Worm (Caenorhabditis elegans): Measurements from ENCODE around the gene ndnf-1.

ndnf-1 gene

DNA sequence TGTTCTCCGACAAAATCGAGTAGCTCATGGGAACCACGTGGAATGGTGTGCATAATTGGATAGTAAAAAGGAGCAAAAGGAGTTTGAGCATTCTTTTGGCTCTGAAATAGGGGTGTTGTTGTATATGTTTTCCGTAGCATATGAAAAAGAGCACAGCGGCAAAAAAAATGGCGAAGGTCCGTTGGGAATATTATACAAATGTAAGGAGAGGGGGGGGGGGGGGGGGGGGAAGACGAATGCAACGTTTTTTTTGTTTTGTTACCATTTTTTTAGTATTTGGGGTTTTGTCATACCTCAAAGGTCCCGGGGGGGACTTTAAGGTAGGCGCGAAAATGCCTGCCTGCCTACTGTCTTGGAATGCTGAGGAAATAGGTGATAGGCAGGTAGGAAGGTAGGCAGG is at the start of gene ndnf-1:
Gene ndnf-1, minus strand, starts transcription at position 101 of the 400 bp plus-strand sequence.
- TF ChIP-seq ceh-36 (tag; optimal IDR thresholded peaks at IDR 0.05) (no peak), tbx-11 (GFP tag; IDR thresholded peaks at IDR 0.05) (no peak), F13C5.2 (tag; optimal IDR thresholded peaks at IDR 0.05) (no peak), hnd-1 (tag; optimal IDR thresholded peaks at IDR 0.05) (no peak), scrt-1 (GFP tag; IDR thresholded peaks at IDR 0.05) (no peak)

DNA sequence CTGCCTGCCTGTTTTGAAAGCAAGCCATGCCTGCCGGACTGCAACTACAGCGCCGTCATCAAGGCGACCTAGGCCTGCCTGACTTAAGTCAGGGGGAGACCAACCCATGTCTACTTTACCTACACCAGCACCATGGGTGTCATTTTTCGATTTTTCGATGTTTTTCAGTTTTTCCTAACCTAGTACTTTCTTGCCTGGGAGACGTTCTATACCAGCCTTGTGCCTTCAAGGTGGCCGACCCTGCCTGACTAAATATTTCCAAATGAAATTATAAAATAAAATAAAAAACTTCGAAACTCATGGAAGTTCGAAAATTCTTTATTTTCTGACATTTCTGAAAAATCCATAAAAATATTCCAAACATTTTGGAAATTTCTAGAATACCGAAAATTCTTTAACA is 48.1 kb upstream of the ndnf-1 start:
- TF ChIP-seq ama-1 (optimal IDR thresholded peaks at IDR 0.05) (no peak), tra-4 (tag; optimal IDR thresholded peaks at IDR 0.05) (no peak), aly-1 (tag; optimal IDR thresholded peaks at IDR 0.05) (no peak)

DNA sequence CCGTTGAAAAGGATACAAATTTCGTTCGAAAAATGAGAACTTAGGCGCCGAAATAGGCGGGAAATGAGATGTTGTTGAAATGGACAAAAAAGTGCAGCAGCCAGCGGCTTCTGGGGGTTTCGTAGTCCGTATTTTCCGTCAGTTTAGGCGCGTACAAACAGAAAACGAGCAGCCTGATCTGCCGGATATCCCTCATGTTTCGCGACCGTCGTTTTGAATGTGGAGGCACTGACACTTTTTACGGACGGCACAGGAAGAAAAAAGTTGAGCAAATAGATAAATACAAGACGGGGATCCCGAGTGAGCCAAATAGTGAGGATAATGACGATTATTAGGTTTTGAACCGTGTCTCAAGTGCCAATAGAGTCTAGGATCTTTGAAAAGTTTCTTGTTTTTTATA is 47.5 kb upstream of the ndnf-1 start, which contains the start of gene Y67D8C.22:
Gene Y67D8C.22, minus strand, starts transcription at position 101 of the 400 bp plus-strand sequence.
- no peak for TF ChIP-seq aly-1 (tag; optimal IDR thresholded peaks at IDR 0.05)
- no peak for TF ChIP-seq F13C5.2 (tag; optimal IDR thresholded peaks at IDR 0.05)
- TF ChIP-seq ceh-13 (GFP tag; optimal IDR thresholded peaks at IDR 0.05): no peak
- no peak for TF ChIP-seq flt-1 (GFP tag; IDR thresholded peaks at IDR 0.05)
- no peak for TF ChIP-seq hmbx-1 (tag; optimal IDR thresholded peaks at IDR 0.05)
- no peak for TF ChIP-seq ets-7 (tag; optimal IDR thresholded peaks at IDR 0.05)
- TF ChIP-seq tra-4 (tag; optimal IDR thresholded peaks at IDR 0.05): no peak
- TF ChIP-seq pes-1 (GFP tag; IDR thresholded peaks at IDR 0.05): no peak
- TF ChIP-seq hmg-4 (GFP tag; optimal IDR thresholded peaks at IDR 0.05): no peak
- TF ChIP-seq scrt-1 (GFP tag; IDR thresholded peaks at IDR 0.05): no peak
- TF ChIP-seq hnd-1 (tag; optimal IDR thresholded peaks at IDR 0.05): no peak
- TF ChIP-seq B0310.2 (tag; optimal IDR thresholded peaks at IDR 0.05): no peak
- no peak for TF ChIP-seq sea-1 (GFP tag; conservative IDR thresholded peaks at IDR 0.05)
- no peak for TF ChIP-seq tbx-11 (GFP tag; IDR thresholded peaks at IDR 0.05)
- no peak for TF ChIP-seq tbx-37 (GFP tag; conservative IDR thresholded peaks at IDR 0.05)
- TF ChIP-seq ceh-36 (tag; optimal IDR thresholded peaks at IDR 0.05): no peak
- no peak for TF ChIP-seq ama-1 (optimal IDR thresholded peaks at IDR 0.05)

DNA sequence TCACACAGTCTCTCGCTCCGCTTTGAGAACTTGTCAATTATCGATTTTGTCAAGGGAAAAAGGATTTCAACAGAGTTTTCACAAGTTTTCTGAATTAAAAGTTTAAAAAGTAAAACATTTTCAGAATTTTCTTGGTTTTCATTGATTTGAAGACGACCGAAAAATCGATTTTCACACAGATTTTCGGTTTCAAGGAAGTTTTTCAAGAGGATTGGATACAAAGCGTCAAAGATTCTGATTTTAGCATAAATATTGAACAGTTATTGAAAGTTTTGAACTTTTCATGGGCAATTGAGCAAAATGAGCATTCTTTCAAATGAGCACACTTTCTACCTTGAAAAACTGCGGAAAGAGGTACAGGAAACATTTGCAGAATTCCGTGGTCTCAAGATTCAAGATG is 43.3 kb upstream of the ndnf-1 start, which contains the start of gene Y67D8C.2:
Gene Y67D8C.2, plus strand, starts transcription at position 301 of the 400 bp plus-strand sequence.
- no peak for TF ChIP-seq pes-1 (GFP tag; IDR thresholded peaks at IDR 0.05)
- no peak for TF ChIP-seq B0310.2 (tag; optimal IDR thresholded peaks at IDR 0.05)
- TF ChIP-seq sea-1 (GFP tag; conservative IDR thresholded peaks at IDR 0.05): no peak
- TF ChIP-seq ets-7 (tag; optimal IDR thresholded peaks at IDR 0.05): no peak
- TF ChIP-seq tbx-11 (GFP tag; IDR thresholded peaks at IDR 0.05): no peak
- TF ChIP-seq ceh-36 (tag; optimal IDR thresholded peaks at IDR 0.05): no peak
- TF ChIP-seq flt-1 (GFP tag; IDR thresholded peaks at IDR 0.05): no peak
- TF ChIP-seq hmbx-1 (tag; optimal IDR thresholded peaks at IDR 0.05): no peak
- TF ChIP-seq aly-1 (tag; optimal IDR thresholded peaks at IDR 0.05): no peak

DNA sequence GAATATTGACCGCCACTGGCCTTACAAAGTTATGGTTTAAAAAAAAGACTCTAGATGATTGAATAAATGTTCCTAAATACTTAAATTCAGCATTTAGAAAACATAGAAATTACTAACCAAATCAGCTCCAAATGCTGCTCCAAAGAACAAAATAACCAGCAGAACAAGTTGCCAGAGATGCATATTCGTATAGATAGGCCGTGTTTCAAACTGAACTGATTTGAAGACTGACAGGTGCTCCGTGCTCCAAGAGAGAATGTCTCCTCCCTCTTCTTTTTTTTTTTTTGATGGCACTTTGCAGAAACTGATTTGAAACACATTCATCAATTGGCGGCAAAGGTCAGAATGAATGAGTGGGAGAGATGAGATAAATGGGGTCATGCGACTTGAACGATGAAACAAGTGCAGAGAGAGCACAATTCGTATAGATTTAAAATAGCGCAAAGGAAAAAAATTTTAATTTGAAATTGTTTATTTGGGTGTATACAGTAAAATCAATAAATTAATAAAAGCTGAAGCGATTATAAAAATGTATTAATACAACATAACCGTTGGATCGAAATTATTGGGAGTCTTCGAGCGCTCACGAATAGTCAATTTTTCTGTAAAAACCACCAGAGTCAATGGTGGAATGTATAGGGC is 41.0 kb upstream of the ndnf-1 start, which contains the start of gene cpg-9:
Gene cpg-9, minus strand, starts transcription at position 592 of the 642 bp plus-strand sequence.
- TF ChIP-seq flt-1 (GFP tag; IDR thresholded peaks at IDR 0.05) (no peak), ceh-36 (tag; optimal IDR thresholded peaks at IDR 0.05) (no peak)

DNA sequence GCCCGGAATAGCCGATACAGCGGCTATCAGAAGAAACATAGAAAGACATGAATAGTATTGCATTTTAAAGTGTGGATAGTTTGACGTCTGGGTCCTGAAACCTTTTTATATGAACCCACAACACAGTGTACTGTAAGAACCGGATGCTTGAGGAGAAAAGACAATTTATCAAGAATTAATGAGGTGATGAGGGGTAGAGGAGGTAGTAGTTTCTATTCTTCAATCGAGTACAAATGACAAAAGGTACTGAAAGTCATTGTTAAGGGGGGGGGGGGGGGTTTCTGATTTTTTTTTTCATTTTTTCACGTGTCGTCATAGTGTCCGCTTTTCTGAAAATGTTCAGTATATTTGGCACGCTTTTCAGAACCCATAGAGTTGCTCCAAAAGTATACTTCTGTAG is 38.1 kb upstream of the ndnf-1 start, which contains the start of gene Y67D8C.7:
Gene Y67D8C.7, minus strand, starts transcription at position 101 of the 400 bp plus-strand sequence.
- TF ChIP-seq tbx-37 (GFP tag; conservative IDR thresholded peaks at IDR 0.05) (no peak), scrt-1 (GFP tag; IDR thresholded peaks at IDR 0.05) (no peak), hmbx-1 (tag; optimal IDR thresholded peaks at IDR 0.05) (no peak), ceh-13 (GFP tag; optimal IDR thresholded peaks at IDR 0.05) (no peak), ceh-36 (tag; optimal IDR thresholded peaks at IDR 0.05) (no peak), hnd-1 (tag; optimal IDR thresholded peaks at IDR 0.05) (no peak), hmg-4 (GFP tag; optimal IDR thresholded peaks at IDR 0.05) (no peak), flt-1 (GFP tag; IDR thresholded peaks at IDR 0.05) (no peak), ama-1 (optimal IDR thresholded peaks at IDR 0.05) (no peak), ets-7 (tag; optimal IDR thresholded peaks at IDR 0.05) (no peak), tra-4 (tag; optimal IDR thresholded peaks at IDR 0.05) (no peak)

DNA sequence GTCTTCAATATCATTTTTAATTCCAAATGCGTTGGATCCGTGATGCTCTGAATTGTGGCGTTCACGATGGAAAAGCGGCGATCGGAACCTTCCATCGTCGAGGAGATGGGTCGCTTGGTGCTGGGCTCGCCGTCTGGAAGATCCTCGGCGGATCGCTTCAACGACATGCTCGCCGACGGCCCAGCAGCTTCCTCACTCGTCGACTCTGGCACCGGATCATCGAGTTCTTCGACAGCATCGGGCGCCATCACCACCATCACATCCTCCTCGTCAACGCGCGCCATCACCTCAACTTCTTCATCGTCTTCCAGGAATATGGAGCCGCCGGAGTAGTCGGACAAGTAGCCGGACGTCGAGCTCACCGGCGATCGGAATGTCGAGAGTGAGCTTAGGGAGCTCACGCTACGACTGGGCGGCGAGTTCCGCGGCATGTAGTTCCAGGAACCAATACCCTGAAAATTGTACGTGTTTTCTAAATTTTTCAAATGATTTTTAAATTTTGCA is 34.2 kb upstream of the ndnf-1 start, which contains the start of gene Y67D8C.6:
Gene Y67D8C.6, minus strand, starts transcription at position 454 of the 504 bp plus-strand sequence.
- no peak for TF ChIP-seq ceh-36 (tag; optimal IDR thresholded peaks at IDR 0.05)
- TF ChIP-seq sea-1 (GFP tag; conservative IDR thresholded peaks at IDR 0.05): no peak
- no peak for TF ChIP-seq hmg-4 (GFP tag; optimal IDR thresholded peaks at IDR 0.05)
- TF ChIP-seq tbx-37 (GFP tag; conservative IDR thresholded peaks at IDR 0.05): no peak
- no peak for TF ChIP-seq F13C5.2 (tag; optimal IDR thresholded peaks at IDR 0.05)
- no peak for TF ChIP-seq pes-1 (GFP tag; IDR thresholded peaks at IDR 0.05)
- TF ChIP-seq aly-1 (tag; optimal IDR thresholded peaks at IDR 0.05): no peak
- TF ChIP-seq ama-1 (optimal IDR thresholded peaks at IDR 0.05): no peak
- TF ChIP-seq ets-7 (tag; optimal IDR thresholded peaks at IDR 0.05): no peak

DNA sequence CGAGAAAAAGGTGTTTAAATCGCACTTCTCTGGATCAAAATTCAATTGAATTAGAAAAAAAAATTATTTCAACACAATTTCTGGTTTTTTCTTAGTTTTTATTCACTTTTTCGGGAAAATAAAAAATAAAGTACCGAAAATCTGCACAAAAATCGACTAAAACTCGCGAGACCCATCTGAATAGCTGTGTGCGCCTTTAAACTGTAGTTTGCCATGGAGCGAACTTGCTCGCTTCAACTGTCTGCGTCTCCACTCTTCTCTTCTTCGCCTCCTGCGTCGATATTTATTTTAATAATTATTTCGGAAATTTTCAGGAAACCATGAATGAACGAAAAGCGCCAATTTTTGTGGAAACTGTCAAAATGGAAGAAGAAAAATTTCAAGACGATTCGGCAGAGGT is 27.1 kb upstream of the ndnf-1 start:
- no peak for TF ChIP-seq hmbx-1 (tag; optimal IDR thresholded peaks at IDR 0.05)
- TF ChIP-seq sea-1 (GFP tag; conservative IDR thresholded peaks at IDR 0.05): no peak
- no peak for TF ChIP-seq aly-1 (tag; optimal IDR thresholded peaks at IDR 0.05)
- TF ChIP-seq flt-1 (GFP tag; IDR thresholded peaks at IDR 0.05): no peak
- no peak for TF ChIP-seq ceh-13 (GFP tag; optimal IDR thresholded peaks at IDR 0.05)
- TF ChIP-seq hnd-1 (tag; optimal IDR thresholded peaks at IDR 0.05): no peak
- no peak for TF ChIP-seq ama-1 (optimal IDR thresholded peaks at IDR 0.05)
- no peak for TF ChIP-seq ets-7 (tag; optimal IDR thresholded peaks at IDR 0.05)
- TF ChIP-seq B0310.2 (tag; optimal IDR thresholded peaks at IDR 0.05): no peak
- TF ChIP-seq hmg-4 (GFP tag; optimal IDR thresholded peaks at IDR 0.05): no peak
- no peak for TF ChIP-seq tbx-37 (GFP tag; conservative IDR thresholded peaks at IDR 0.05)
